Fruit fly (Drosophila melanogaster) whole organism, embryonic: ENCODE results near the gene CG8301.

Experiments used
- Ada2b ChIP-seq: fragments of 200-800 bp; sonication (Bioruptor generic); IDR thresholded peaks from 2 replicates; pipeline ENCODE4 v1.3.6; 2022; ENCODE audit warnings: missing biosample characterization, missing genetic modification characterization
- B-H2 ChIP-seq: fragments of 200-800 bp; sonication (Bioruptor generic); optimal IDR thresholded peaks from 2 replicates; lab custom pipeline; 2018; ENCODE audit warnings: missing biosample characterization, mild to moderate bottlenecking, missing genetic modification characterization
- Blimp-1 ChIP-seq: fragments of 200-800 bp; sonication (Bioruptor generic); optimal IDR thresholded peaks from 3 replicates; lab custom pipeline; 2018; ENCODE audit warnings: missing biosample characterization, missing genetic modification characterization, mild to moderate bottlenecking, moderate library complexity, missing genetic modification reagents
- CG10565 ChIP-seq: fragments of 200-800 bp; sonication (Bioruptor generic); optimal IDR thresholded peaks from 3 replicates; lab custom pipeline; 2016; ENCODE audit warnings: missing biosample characterization, mild to moderate bottlenecking, missing genetic modification characterization
- CG12659 ChIP-seq: fragments of 200-800 bp; sonication (Bioruptor generic); optimal IDR thresholded peaks from 3 replicates; lab custom pipeline; 2017; ENCODE audit warnings: mild to moderate bottlenecking, missing biosample characterization, missing genetic modification reagents, missing genetic modification characterization
- CG12769 ChIP-seq: fragments of 200-800 bp; sonication (Bioruptor generic); optimal IDR thresholded peaks from 2 replicates; lab custom pipeline; 2019; ENCODE audit warnings: missing biosample characterization, mild to moderate bottlenecking, missing genetic modification characterization, moderate library complexity
- CG13287 ChIP-seq: fragments of 200-800 bp; sonication (Bioruptor generic); IDR thresholded peaks from 2 replicates; pipeline ENCODE4 v1.3.6; 2022; ENCODE audit warnings: missing biosample characterization, missing genetic modification characterization; ENCODE audit not compliant: partially characterized antibody
- CG1603 ChIP-seq: fragments of 200-800 bp; sonication (Bioruptor generic); optimal IDR thresholded peaks from 2 replicates; lab custom pipeline; 2019; ENCODE audit warnings: missing biosample characterization, mild to moderate bottlenecking, missing genetic modification characterization, moderate library complexity
- CG17568 ChIP-seq: fragments of 200-800 bp; sonication (Bioruptor generic); optimal IDR thresholded peaks from 2 replicates; lab custom pipeline; 2018; ENCODE audit warnings: missing biosample characterization, mild to moderate bottlenecking, missing genetic modification characterization, moderate library complexity
- CG17802 ChIP-seq: fragments of 200-800 bp; sonication (Bioruptor generic); optimal IDR thresholded peaks from 2 replicates; lab custom pipeline; 2018; ENCODE audit warnings: missing biosample characterization, mild to moderate bottlenecking, missing genetic modification characterization, moderate library complexity
- CG18619 ChIP-seq: fragments of 200-800 bp; sonication (Bioruptor generic); optimal IDR thresholded peaks from 3 replicates; lab custom pipeline; 2017; ENCODE audit warnings: missing biosample characterization, mild to moderate bottlenecking, missing genetic modification characterization
- CG2199 ChIP-seq: fragments of 200-800 bp; sonication (Bioruptor generic); IDR thresholded peaks from 3 replicates; pipeline ENCODE4 v1.3.6; 2022; ENCODE audit warnings: missing biosample characterization, missing genetic modification characterization
- CG2202 ChIP-seq: fragments of 200-800 bp; sonication (Bioruptor generic); optimal IDR thresholded peaks from 2 replicates; lab custom pipeline; 2018; ENCODE audit warnings: missing biosample characterization, mild to moderate bottlenecking, missing genetic modification characterization
- CG2889 ChIP-seq: fragments of 200-800 bp; sonication (Bioruptor generic); IDR thresholded peaks from 3 replicates; pipeline ENCODE4 v1.3.6; 2022; ENCODE audit warnings: missing biosample characterization, missing genetic modification characterization
- CG3407 ChIP-seq: fragments of 200-800 bp; sonication (Bioruptor generic); optimal IDR thresholded peaks from 2 replicates; lab custom pipeline; 2018; ENCODE audit warnings: missing biosample characterization, mild to moderate bottlenecking, missing genetic modification characterization
- CG34422 ChIP-seq: fragments of 200-800 bp; sonication (Bioruptor generic); IDR thresholded peaks from 3 replicates; pipeline ENCODE4 v1.3.6; 2022; ENCODE audit warnings: missing biosample characterization, missing genetic modification characterization
- CG4404 ChIP-seq: fragments of 200-800 bp; sonication (Bioruptor generic); IDR thresholded peaks from 2 replicates; pipeline ENCODE4 v1.3.6; 2022; ENCODE audit warnings: missing biosample characterization, missing genetic modification characterization
- CG5245 ChIP-seq: fragments of 200-800 bp; sonication (Bioruptor generic); optimal IDR thresholded peaks from 3 replicates; lab custom pipeline; 2016; ENCODE audit warnings: missing biosample characterization, missing genetic modification characterization
- CG6689 ChIP-seq: fragments of 200-800 bp; sonication (Bioruptor generic); IDR thresholded peaks from 2 replicates; pipeline ENCODE4 v1.3.6; 2022; ENCODE audit warnings: missing biosample characterization, missing genetic modification characterization
- CG9727 ChIP-seq: fragments of 200-800 bp; sonication (Bioruptor generic); optimal IDR thresholded peaks from 3 replicates; lab custom pipeline; 2017; ENCODE audit warnings: missing biosample characterization, mild to moderate bottlenecking, missing genetic modification characterization
- Dbx ChIP-seq: fragments of 200-800 bp; sonication (Bioruptor generic); IDR thresholded peaks from 3 replicates; pipeline ENCODE4 v1.3.6; 2022; ENCODE audit warnings: missing biosample characterization, missing genetic modification characterization
- Dfd ChIP-seq, 2 experiments: fragments of >200 bp; optimal IDR thresholded peaks; 2 replicates each; lab custom pipeline; 2017; ENCODE audit warnings: missing biosample characterization in 2 of 2, missing genetic modification characterization in 2 of 2
- Drgx ChIP-seq: fragments of 200-800 bp; sonication (Bioruptor generic); IDR thresholded peaks from 2 replicates; pipeline ENCODE4 v1.3.6; 2022; ENCODE audit warnings: missing biosample characterization, missing genetic modification characterization
- Hmr ChIP-seq: fragments of 200-800 bp; sonication (Bioruptor generic); optimal IDR thresholded peaks from 3 replicates; lab custom pipeline; 2017; ENCODE audit warnings: mild to moderate bottlenecking, missing biosample characterization, missing genetic modification reagents, missing genetic modification characterization
- NC2α ChIP-seq: fragments of 200-800 bp; sonication (Bioruptor generic); optimal IDR thresholded peaks from 2 replicates; lab custom pipeline; 2016; ENCODE audit warnings: missing biosample characterization, missing genetic modification characterization
- Nf-YB ChIP-seq: fragments of 200-800 bp; sonication (Bioruptor generic); optimal IDR thresholded peaks from 3 replicates; lab custom pipeline; 2019; ENCODE audit warnings: missing biosample characterization, mild to moderate bottlenecking, missing genetic modification characterization, moderate library complexity
- NfI ChIP-seq: fragments of 200-800 bp; sonication (Bioruptor generic); optimal IDR thresholded peaks from 3 replicates; lab custom pipeline; 2018; ENCODE audit warnings: missing biosample characterization, mild to moderate bottlenecking, missing genetic modification characterization, moderate library complexity
- Ptx1 ChIP-seq: fragments of 200-800 bp; sonication (Bioruptor generic); IDR thresholded peaks from 2 replicates; pipeline ENCODE4 v1.3.6; 2022; ENCODE audit warnings: missing biosample characterization, missing genetic modification characterization
- Scr ChIP-seq: fragments of 200-800 bp; sonication (Bioruptor generic); IDR thresholded peaks from 2 replicates; pipeline ENCODE4 v1.3.6; 2022; ENCODE audit warnings: missing biosample characterization, missing genetic modification characterization; ENCODE audit not compliant: partially characterized antibody
- Sin3A ChIP-seq: fragments of >200 bp; optimal IDR thresholded peaks from 2 replicates; lab custom pipeline; 2018
- Sox102F ChIP-seq: fragments of 200-800 bp; sonication (Bioruptor generic); optimal IDR thresholded peaks from 2 replicates; lab custom pipeline; 2018; ENCODE audit warnings: missing biosample characterization, mild to moderate bottlenecking, missing genetic modification characterization, moderate library complexity
- YL-1 ChIP-seq: fragments of 200-800 bp; sonication (Bioruptor generic); optimal IDR thresholded peaks from 3 replicates; lab custom pipeline; 2017; ENCODE audit warnings: missing biosample characterization, mild to moderate bottlenecking, missing genetic modification characterization
- ap ChIP-seq: fragments of 200-800 bp; sonication (Bioruptor generic); IDR thresholded peaks from 2 replicates; pipeline ENCODE4 v1.3.6; 2022; ENCODE audit warnings: missing biosample characterization, missing genetic modification characterization
- bigmax ChIP-seq: fragments of 200-800 bp; sonication (Bioruptor generic); optimal IDR thresholded peaks from 2 replicates; lab custom pipeline; 2018; ENCODE audit warnings: missing biosample characterization, mild to moderate bottlenecking, missing genetic modification characterization
- cas ChIP-seq: fragments of 200-800 bp; sonication (Bioruptor generic); IDR thresholded peaks from 2 replicates; pipeline ENCODE4 v1.3.6; 2022; ENCODE audit warnings: missing biosample characterization, missing genetic modification characterization
- caup ChIP-seq: fragments of 200-800 bp; sonication (Bioruptor generic); optimal IDR thresholded peaks from 3 replicates; lab custom pipeline; 2017; ENCODE audit warnings: missing biosample characterization, mild to moderate bottlenecking, missing genetic modification characterization, moderate library complexity; ENCODE audit not compliant: severe bottlenecking
- fd3F ChIP-seq: fragments of 200-800 bp; sonication (Bioruptor generic); optimal IDR thresholded peaks from 2 replicates; lab custom pipeline; 2018; ENCODE audit warnings: missing biosample characterization, mild to moderate bottlenecking, missing genetic modification characterization, moderate library complexity
- her ChIP-seq: fragments of 200-800 bp; sonication (Bioruptor generic); optimal IDR thresholded peaks from 2 replicates; lab custom pipeline; 2016; ENCODE audit warnings: missing biosample characterization, missing genetic modification characterization
- lab ChIP-seq: fragments of 200-800 bp; sonication (Bioruptor generic); optimal IDR thresholded peaks from 3 replicates; lab custom pipeline; 2017; ENCODE audit warnings: missing biosample characterization, missing genetic modification characterization, mild to moderate bottlenecking, moderate library complexity, missing genetic modification reagents
- luna ChIP-seq: fragments of 200-800 bp; sonication (Bioruptor generic); optimal IDR thresholded peaks from 2 replicates; lab custom pipeline; 2016; ENCODE audit warnings: missing biosample characterization, missing genetic modification characterization
- onecut ChIP-seq: fragments of 200-800 bp; sonication (Bioruptor generic); IDR thresholded peaks from 2 replicates; pipeline ENCODE4 v1.3.6; 2022; ENCODE audit warnings: missing biosample characterization, missing genetic modification characterization
- pan ChIP-seq, 4 experiments: fragments of >200 bp in 3 of 4; fragments of 200-800 bp in 1 of 4; sonication (Bioruptor generic) in 1 of 4; optimal IDR thresholded peaks in 3 of 4; IDR thresholded peaks in 1 of 4; 2 replicates each; pipeline versions ENCODE4 v1.3.6 to Lab custom; 2017 to 2022; ENCODE audit warnings: missing biosample characterization in 2 of 4, missing genetic modification characterization in 2 of 4, mixed read lengths in 1 of 4
- rib ChIP-seq: fragments of 200-800 bp; sonication (Bioruptor generic); IDR thresholded peaks from 2 replicates; pipeline ENCODE4 v1.3.6; 2022; ENCODE audit warnings: missing biosample characterization, missing genetic modification characterization
- slou ChIP-seq: fragments of 200-800 bp; sonication (Bioruptor generic); optimal IDR thresholded peaks from 3 replicates; lab custom pipeline; 2016; ENCODE audit warnings: missing biosample characterization, missing genetic modification characterization
- stwl ChIP-seq: fragments of 200-800 bp; sonication (Bioruptor generic); optimal IDR thresholded peaks from 3 replicates; lab custom pipeline; 2018; ENCODE audit warnings: missing biosample characterization, mild to moderate bottlenecking, missing genetic modification characterization, moderate library complexity
- trh ChIP-seq: fragments of 200-800 bp; sonication (Bioruptor generic); optimal IDR thresholded peaks from 2 replicates; lab custom pipeline; 2016; ENCODE audit warnings: missing biosample characterization, missing genetic modification characterization
- ttk ChIP-seq: fragments of 200-800 bp; sonication (Bioruptor generic); IDR thresholded peaks from 2 replicates; pipeline ENCODE4 v2.1.2; 2022; ENCODE audit warnings: missing biosample characterization, missing genetic modification characterization
- unc-4 ChIP-seq: fragments of 200-800 bp; sonication (Bioruptor generic); IDR thresholded peaks from 2 replicates; pipeline ENCODE4 v1.3.6; 2022; ENCODE audit warnings: missing biosample characterization, missing genetic modification characterization; ENCODE audit not compliant: partially characterized antibody
- zen2 ChIP-seq: fragments of 200-800 bp; sonication (Bioruptor generic); IDR thresholded peaks from 3 replicates; pipeline ENCODE4 v1.3.6; 2022; ENCODE audit warnings: missing biosample characterization, missing genetic modification characterization; ENCODE audit not compliant: partially characterized antibody

CG8301 gene

dm6 chr3R:9586663-9587248 is 5.7 kb downstream of the CG8301 start, which contains the start of gene P58IPK (continued):
- no peak for TF ChIP-seq Dfd (GFP tag; optimal IDR thresholded peaks at IDR 0.05; lab: Kevin White, UChicago)
- 0 out of 2 replicates have a peak, but pooled peaks have one; percentile 44 for TF ChIP-seq ttk
- TF ChIP-seq CG3407 (GFP tag; lab: Kevin White, UChicago) = no peak
- TF ChIP-seq CG18619 (GFP tag; lab: Kevin White, UChicago) = peak; percentile 31
- no peak for TF ChIP-seq Ada2b (GFP tag; lab: Robert Waterston, UW)
- no peak for TF ChIP-seq fd3F (GFP tag; lab: Kevin White, UChicago)
- peak; percentile 76 for TF ChIP-seq CG17802 (tag; lab: Kevin White, UChicago)
- no peak for TF ChIP-seq trh (GFP tag; lab: Kevin White, UChicago)
- TF ChIP-seq NfI (GFP tag; lab: Kevin White, UChicago) = peak; percentile 65
- TF ChIP-seq her (GFP tag; lab: Kevin White, UChicago) = peak; percentile 44
- TF ChIP-seq B-H2 = peak; percentile 48
- peak; percentile 60 for TF ChIP-seq Hmr (GFP tag; lab: Kevin White, UChicago)
- TF ChIP-seq cas (GFP tag; lab: Robert Waterston, UW) = peak; percentile 38; the same call in 1 of the 2 replicates
- TF ChIP-seq slou (GFP tag; lab: Kevin White, UChicago) = no peak
- TF ChIP-seq bigmax (GFP tag; lab: Kevin White, UChicago) = no peak
- TF ChIP-seq Scr (GFP tag; lab: Robert Waterston, UW) = peak; percentile 92
- TF ChIP-seq caup (GFP tag; lab: Kevin White, UChicago) = peak; percentile 40
- peak; percentile 85 for TF ChIP-seq CG34422 (GFP tag; lab: Robert Waterston, UW)
- TF ChIP-seq lab = peak; percentile 40
- peak; percentile 48 for TF ChIP-seq CG9727 (GFP tag; lab: Kevin White, UChicago)
- TF ChIP-seq rib = peak; percentile 51
- TF ChIP-seq Sin3A (lab: Kevin White, UChicago) = peak; percentile 82
- peak; percentile 61 for TF ChIP-seq CG6689
- TF ChIP-seq luna (GFP tag; lab: Kevin White, UChicago) = no peak
- TF ChIP-seq CG4404 (GFP tag; lab: Robert Waterston, UW) = peak; percentile 50; the same call in 1 of the 2 replicates
- peak; percentile 83 for TF ChIP-seq CG12659 (GFP tag; lab: Kevin White, UChicago)
- peak; percentile 28 for TF ChIP-seq NC2α (GFP tag; lab: Kevin White, UChicago)
- peak; percentile 91 for TF ChIP-seq unc-4
- TF ChIP-seq YL-1 = peak; percentile 73
- no peak for TF ChIP-seq onecut (GFP tag; lab: Robert Waterston, UW)
- peak; percentile 80 for TF ChIP-seq CG1603 (tag; lab: Kevin White, UChicago)
- no peak for TF ChIP-seq Sox102F (GFP tag; lab: Kevin White, UChicago)
- no peak for TF ChIP-seq CG10565
- peak; percentile 49 for TF ChIP-seq Blimp-1 (GFP tag; lab: Kevin White, UChicago)
- no peak for TF ChIP-seq CG2889 (GFP tag; lab: Robert Waterston, UW)
- TF ChIP-seq CG2202 (tag; lab: Kevin White, UChicago) = no peak
- no peak for TF ChIP-seq pan (optimal IDR thresholded peaks at IDR 0.05; lab: Kevin White, UChicago)
- peak in 1 of 2 experiments; percentile 44 for TF ChIP-seq pan (GFP tag; optimal IDR thresholded peaks at IDR 0.05 in 1 of 2, IDR thresholded peaks at IDR 0.05 in 1 of 2)
- TF ChIP-seq CG17568 (GFP tag; lab: Kevin White, UChicago) = no peak
- TF ChIP-seq CG12769 = peak; percentile 69
- TF ChIP-seq Dbx (GFP tag; lab: Robert Waterston, UW) = peak; percentile 65
- TF ChIP-seq Drgx (GFP tag; lab: Robert Waterston, UW) = peak; percentile 16; the same call in 1 of the 2 replicates
- TF ChIP-seq ap (GFP tag; lab: Robert Waterston, UW) = 0 out of 2 replicates have a peak, but pooled peaks have one; percentile 9
- TF ChIP-seq CG2199 (GFP tag; lab: Robert Waterston, UW) = 0 out of 3 replicates have a peak, but pooled peaks have one; percentile 45
- peak; percentile 52 for TF ChIP-seq Ptx1 (GFP tag; lab: Robert Waterston, UW)
- peak; percentile 27 for TF ChIP-seq Nf-YB
- TF ChIP-seq CG13287 (GFP tag; lab: Robert Waterston, UW) = peak; percentile 97
- peak; percentile 55 for TF ChIP-seq stwl
- TF ChIP-seq zen2 (GFP tag; lab: Robert Waterston, UW) = peak; percentile 79
- TF ChIP-seq CG5245 (GFP tag; lab: Kevin White, UChicago) = peak; percentile 30
